Fruit fly (Drosophila melanogaster) whole organism, prepupa: Measurements from ENCODE around the gene D19B.

Experiments used
- CG10631 ChIP-seq: fragments of 200-800 bp; sonication (Bioruptor generic); optimal IDR thresholded peaks from 2 replicates; lab custom pipeline; 2016; ENCODE audit warnings: missing biosample characterization, missing genetic modification characterization
- CG10669 ChIP-seq: fragments of 200-800 bp; sonication (Bioruptor generic); optimal IDR thresholded peaks from 3 replicates; lab custom pipeline; 2018; ENCODE audit warnings: missing biosample characterization, mild to moderate bottlenecking, missing genetic modification characterization, moderate library complexity
- CG11294 ChIP-seq: fragments of 200-800 bp; sonication (Bioruptor generic); IDR thresholded peaks from 2 replicates; pipeline ENCODE4 v1.3.6; 2022; ENCODE audit warnings: missing biosample characterization, missing genetic modification characterization
- CG11902 ChIP-seq: fragments of 200-800 bp; sonication (Bioruptor generic); optimal IDR thresholded peaks from 3 replicates; lab custom pipeline; 2016; ENCODE audit warnings: missing biosample characterization, missing genetic modification characterization
- CG15336 ChIP-seq: fragments of 200-800 bp; sonication (Bioruptor generic); IDR thresholded peaks from 2 replicates; pipeline ENCODE4 v1.3.6; 2022; ENCODE audit warnings: missing biosample characterization, missing genetic modification characterization
- CG3032 ChIP-seq: fragments of 200-800 bp; optimal IDR thresholded peaks from 2 replicates; lab custom pipeline; 2019; ENCODE audit warnings: missing biosample characterization, mild to moderate bottlenecking, missing genetic modification characterization, moderate library complexity
- CG31627 ChIP-seq: fragments of 200-800 bp; sonication (Bioruptor generic); optimal IDR thresholded peaks from 3 replicates; lab custom pipeline; 2016; ENCODE audit warnings: missing biosample characterization, missing genetic modification characterization
- CG32006 ChIP-seq: fragments of 200-800 bp; sonication (Bioruptor generic); optimal IDR thresholded peaks from 3 replicates; lab custom pipeline; 2017; ENCODE audit warnings: missing biosample characterization, mild to moderate bottlenecking, missing genetic modification characterization
- CG4318 ChIP-seq: fragments of 200-800 bp; sonication (Bioruptor generic); optimal IDR thresholded peaks from 3 replicates; lab custom pipeline; 2017; ENCODE audit warnings: missing biosample characterization, mild to moderate bottlenecking, missing genetic modification characterization
- CG6163 ChIP-seq: fragments of 200-800 bp; sonication (Bioruptor generic); IDR thresholded peaks from 3 replicates; pipeline ENCODE4 v1.3.6; 2022; ENCODE audit warnings: missing biosample characterization, missing genetic modification characterization
- CG6792 ChIP-seq: fragments of 200-800 bp; sonication (Bioruptor generic); optimal IDR thresholded peaks from 3 replicates; lab custom pipeline; 2016; ENCODE audit warnings: missing biosample characterization, missing genetic modification characterization
- CG6854 ChIP-seq: fragments of 200-800 bp; sonication (Bioruptor generic); optimal IDR thresholded peaks from 2 replicates; lab custom pipeline; 2017; ENCODE audit warnings: missing biosample characterization, mild to moderate bottlenecking, missing genetic modification characterization
- CG7368 ChIP-seq: fragments of 200-800 bp; sonication (Bioruptor generic); optimal IDR thresholded peaks from 3 replicates; lab custom pipeline; 2016; ENCODE audit warnings: missing biosample characterization, missing genetic modification characterization
- CG8119 ChIP-seq: fragments of 200-800 bp; sonication (Bioruptor generic); IDR thresholded peaks from 3 replicates; pipeline ENCODE4 v1.3.6; 2022; ENCODE audit warnings: missing biosample characterization, missing genetic modification characterization
- CG8319 ChIP-seq: fragments of 200-800 bp; sonication (Bioruptor generic); optimal IDR thresholded peaks from 3 replicates; lab custom pipeline; 2016; ENCODE audit warnings: missing biosample characterization, missing genetic modification characterization
- CG8632 ChIP-seq: fragments of 200-800 bp; sonication (Bioruptor generic); optimal IDR thresholded peaks from 3 replicates; lab custom pipeline; 2016; ENCODE audit warnings: missing biosample characterization, missing genetic modification characterization
- Eip75B ChIP-seq: fragments of 200-800 bp; sonication (Bioruptor generic); optimal IDR thresholded peaks from 3 replicates; lab custom pipeline; 2016; ENCODE audit warnings: missing biosample characterization, missing genetic modification characterization
- Ets96B ChIP-seq: fragments of 200-800 bp; optimal IDR thresholded peaks from 2 replicates; lab custom pipeline; 2019; ENCODE audit warnings: missing biosample characterization, mild to moderate bottlenecking, missing genetic modification characterization, moderate library complexity
- Hr39 ChIP-seq: fragments of 200-800 bp; sonication (Bioruptor generic); optimal IDR thresholded peaks from 2 replicates; lab custom pipeline; 2016; ENCODE audit warnings: missing biosample characterization, missing genetic modification characterization
- Met ChIP-seq: fragments of 200-800 bp; sonication (Bioruptor generic); optimal IDR thresholded peaks from 3 replicates; lab custom pipeline; 2016; ENCODE audit warnings: missing biosample characterization, missing genetic modification characterization
- OdsH ChIP-seq: fragments of 200-800 bp; sonication (Bioruptor generic); optimal IDR thresholded peaks from 3 replicates; lab custom pipeline; 2016; ENCODE audit warnings: missing biosample characterization, missing genetic modification characterization
- Smox ChIP-seq: fragments of 200-800 bp; sonication (Bioruptor generic); optimal IDR thresholded peaks from 3 replicates; lab custom pipeline; 2016; ENCODE audit warnings: missing biosample characterization, missing genetic modification characterization
- Sox102F ChIP-seq: fragments of 200-800 bp; sonication (Bioruptor generic); optimal IDR thresholded peaks from 2 replicates; lab custom pipeline; 2016; ENCODE audit warnings: missing biosample characterization, mild to moderate bottlenecking, missing genetic modification characterization
- Sox14 ChIP-seq: fragments of 200-800 bp; sonication (Bioruptor generic); optimal IDR thresholded peaks from 3 replicates; lab custom pipeline; 2016; ENCODE audit warnings: missing biosample characterization, missing genetic modification characterization
- Sox15 ChIP-seq: fragments of 200-800 bp; sonication (Bioruptor generic); optimal IDR thresholded peaks from 3 replicates; lab custom pipeline; 2016; ENCODE audit warnings: missing biosample characterization, missing genetic modification characterization
- acj6 ChIP-seq: fragments of 200-800 bp; sonication (Bioruptor generic); optimal IDR thresholded peaks from 3 replicates; lab custom pipeline; 2016; ENCODE audit warnings: missing biosample characterization, missing genetic modification characterization
- dac ChIP-seq: fragments of 200-800 bp; sonication (Bioruptor generic); optimal IDR thresholded peaks from 2 replicates; lab custom pipeline; 2017; ENCODE audit warnings: missing biosample characterization, mild to moderate bottlenecking, missing genetic modification characterization
- eg ChIP-seq: fragments of 200-800 bp; sonication (Bioruptor generic); IDR thresholded peaks from 3 replicates; pipeline ENCODE4 v1.3.6; 2022; ENCODE audit warnings: missing biosample characterization, missing genetic modification characterization
- fd85E ChIP-seq: fragments of 200-800 bp; sonication (Bioruptor generic); optimal IDR thresholded peaks from 3 replicates; lab custom pipeline; 2016; ENCODE audit warnings: missing biosample characterization, missing genetic modification characterization
- fkh ChIP-seq: fragments of 200-800 bp; sonication (Bioruptor generic); optimal IDR thresholded peaks from 3 replicates; lab custom pipeline; 2017; ENCODE audit warnings: missing biosample characterization, mild to moderate bottlenecking, missing genetic modification characterization, moderate library complexity
- lz ChIP-seq: fragments of 200-800 bp; sonication (Bioruptor generic); optimal IDR thresholded peaks from 3 replicates; lab custom pipeline; 2016; ENCODE audit warnings: missing biosample characterization, missing genetic modification characterization
- pdm3 ChIP-seq: fragments of 200-800 bp; sonication (Bioruptor generic); optimal IDR thresholded peaks from 3 replicates; lab custom pipeline; 2016; ENCODE audit warnings: missing biosample characterization, missing genetic modification characterization
- salr ChIP-seq, 2 experiments: fragments of 200-800 bp; sonication (Bioruptor generic); optimal IDR thresholded peaks; 3 replicates each; lab custom pipeline; 2016 to 2018; ENCODE audit warnings: missing biosample characterization in 2 of 2, missing genetic modification characterization in 2 of 2, mild to moderate bottlenecking in 1 of 2
- spab ChIP-seq: fragments of 200-800 bp; sonication (Bioruptor generic); optimal IDR thresholded peaks from 2 replicates; lab custom pipeline; 2017; ENCODE audit warnings: missing biosample characterization, mild to moderate bottlenecking, missing genetic modification characterization, missing genetic modification reagents
- ss ChIP-seq, 2 experiments: fragments of 200-800 bp; sonication (Bioruptor generic); optimal IDR thresholded peaks; 2 replicates in 1 of 2; 3 replicates in 1 of 2; lab custom pipeline; 2017 to 2018; ENCODE audit warnings: mild to moderate bottlenecking in 2 of 2, missing biosample characterization in 2 of 2, missing genetic modification characterization in 2 of 2, moderate library complexity in 1 of 2
- svp ChIP-seq: fragments of 200-800 bp; sonication (Bioruptor generic); peaks from one replicate; lab custom pipeline; 2016; ENCODE audit warnings: missing biosample characterization, missing genetic modification characterization
- topi ChIP-seq: fragments of 200-800 bp; sonication (Bioruptor generic); optimal IDR thresholded peaks from 3 replicates; lab custom pipeline; 2016; ENCODE audit warnings: missing biosample characterization, missing genetic modification characterization
- vri ChIP-seq: fragments of 200-800 bp; sonication (Bioruptor generic); optimal IDR thresholded peaks from 3 replicates; lab custom pipeline; 2016; ENCODE audit warnings: missing biosample characterization, mild to moderate bottlenecking, missing genetic modification characterization

Gene D19B

dm6 chr3L:6217212-6217611, 32.5 kb upstream of the D19B start (continued):
- TF ChIP-seq Smox (no peak), fkh (no peak)

dm6 chr3L:6216787-6217078, 32.0 kb upstream of the D19B start:
- TF ChIP-seq svp (GFP tag; lab: Kevin White, UChicago) = peak; percentile 70
- no peak for TF ChIP-seq CG3032 (tag; lab: Kevin White, UChicago)
- TF ChIP-seq, all 60 proteins: peak for 1

dm6 chr3L:6215976-6216786, 31.5 kb upstream of the D19B start:
- TF ChIP-seq pdm3 (GFP tag; lab: Kevin White, UChicago) (no peak), fkh (peak; percentile 97), salr (GFP tag; optimal IDR thresholded peaks at IDR 0.05; lab: Kevin White, UChicago) (no peak), CG6792 (GFP tag; lab: Kevin White, UChicago) (no peak), Sox102F (GFP tag; lab: Kevin White, UChicago) (no peak), CG11294 (GFP tag; lab: Robert Waterston, UW) (no peak)

- TF ChIP-seq topi (no peak), ss (GFP tag; optimal IDR thresholded peaks at IDR 0.05; lab: Kevin White, UChicago) (no peak), CG6163 (GFP tag; lab: Robert Waterston, UW) (no peak), fkh (no peak), CG4318 (GFP tag; lab: Kevin White, UChicago) (no peak), CG8632 (GFP tag; lab: Kevin White, UChicago) (no peak), acj6 (GFP tag; lab: Kevin White, UChicago) (no peak), eg (no peak), vri (GFP tag; lab: Kevin White, UChicago) (no peak), Sox15 (no peak), svp (GFP tag; lab: Kevin White, UChicago) (no peak), spab (GFP tag; lab: Kevin White, UChicago) (no peak), Ets96B (tag; lab: Kevin White, UChicago) (no peak), CG10631 (GFP tag; lab: Kevin White, UChicago) (no peak), Hr39 (GFP tag; lab: Kevin White, UChicago) (no peak)
Measured at dm6 chr3L:6200173-6200572, 15.5 kb upstream of the D19B start, which contains the start of gene CG8219. TSS of gene CG8219 (plus strand) at chr3L:6200473.

dm6 chr3L:6193556-6194114, 8.9 kb upstream of the D19B start:
- TF ChIP-seq dac (GFP tag; lab: Kevin White, UChicago) (no peak), vri (GFP tag; lab: Kevin White, UChicago) (no peak)

- TF ChIP-seq CG10669 (GFP tag; lab: Kevin White, UChicago) (peak; percentile 73), CG6854 (GFP tag; lab: Kevin White, UChicago) (no peak), Met (GFP tag; lab: Kevin White, UChicago) (peak; percentile 82), Eip75B (no peak), CG8119 (no peak; the same call in 1 of the 3 replicates), Sox14 (GFP tag; lab: Kevin White, UChicago) (peak; percentile 79), CG6792 (GFP tag; lab: Kevin White, UChicago) (peak; percentile 75), eg (no peak), Hr39 (GFP tag; lab: Kevin White, UChicago) (peak; percentile 86), CG4318 (GFP tag; lab: Kevin White, UChicago) (no peak), OdsH (GFP tag; lab: Kevin White, UChicago) (peak; percentile 86), lz (peak; percentile 86), CG11902 (GFP tag; lab: Kevin White, UChicago) (peak; percentile 81), CG15336 (GFP tag; lab: Robert Waterston, UW) (peak; percentile 59), Ets96B (tag; lab: Kevin White, UChicago) (peak; percentile 73), CG31627 (GFP tag; lab: Kevin White, UChicago) (peak; percentile 90), fd85E (GFP tag; lab: Kevin White, UChicago) (peak; percentile 25), acj6 (GFP tag; lab: Kevin White, UChicago) (peak; percentile 83), CG7368 (GFP tag; lab: Kevin White, UChicago) (peak; percentile 47), CG8319 (GFP tag; lab: Kevin White, UChicago) (peak; percentile 68), CG32006 (GFP tag; lab: Kevin White, UChicago) (no peak), topi (peak; percentile 74), CG8632 (GFP tag; lab: Kevin White, UChicago) (peak; percentile 70)
Measured at dm6 chr3L:6192822-6193555, 8.3 kb upstream of the D19B start, which contains the start of the genes Sf3b6 and Tnpo. TSS of gene Sf3b6 (minus strand) at chr3L:6193179. TSS of gene Tnpo (plus strand) at chr3L:6193480.
